Worm (Caenorhabditis elegans) whole organism, L4 larva: Measurements from ENCODE around the gene T19C3.4.

Experiments
- D1046.2 ChIP-seq: fragments of 200-800 bp; sonication (Bioruptor generic); IDR thresholded peaks from 2 replicates; pipeline ENCODE4 v1.3.6; 2022; ENCODE audit warnings: missing genetic modification characterization, missing compliant biosample characterization
- F26F4.8 ChIP-seq: fragments of 200-800 bp; sonication (Bioruptor generic); conservative IDR thresholded peaks from 2 replicates; pipeline ENCODE4 v1.3.6; 2022; ENCODE audit warnings: missing genetic modification characterization, missing compliant biosample characterization
- F37D6.2 ChIP-seq: sonication (generic microtip); optimal IDR thresholded peaks from 2 replicates; lab custom pipeline; 2016; ENCODE audit warnings: mild to moderate bottlenecking, missing genetic modification characterization, missing compliant biosample characterization
- T20F7.1 ChIP-seq: fragments of 200-800 bp; sonication (Bioruptor generic); optimal IDR thresholded peaks from 2 replicates; lab custom pipeline; 2018; ENCODE audit warnings: mild to moderate bottlenecking, missing genetic modification characterization, missing compliant biosample characterization
- Y48G9A.11 ChIP-seq: fragments of 200-800 bp; sonication (Bioruptor generic); IDR thresholded peaks from 2 replicates; pipeline ENCODE4 v1.3.6; 2022; ENCODE audit warnings: missing genetic modification reagents, missing genetic modification characterization, missing compliant biosample characterization
- ZK337.2 ChIP-seq: fragments of 200-800 bp; sonication (Bioruptor generic); IDR thresholded peaks from 2 replicates; pipeline ENCODE4 v1.3.6; 2022; ENCODE audit warnings: missing genetic modification reagents, missing genetic modification characterization, missing compliant biosample characterization
- ZK546.5 ChIP-seq, 2 experiments: sonication (generic microtip); optimal IDR thresholded peaks; 2 replicates each; lab custom pipeline; 2017; ENCODE audit warnings: missing biosample characterization in 2 of 2, missing genetic modification characterization in 2 of 2
- aha-1 ChIP-seq: fragments of 150-350 bp; peaks from one replicate; lab custom pipeline; 2014; ENCODE audit warnings: missing biosample characterization, missing genetic modification characterization
- arid-1 ChIP-seq: fragments of 200-800 bp; sonication (Bioruptor generic); conservative IDR thresholded peaks from 2 replicates; pipeline ENCODE4 v1.3.6; 2022; ENCODE audit warnings: missing genetic modification reagents, missing genetic modification characterization, missing compliant biosample characterization
- ceh-28 ChIP-seq: fragments of 150-350 bp; optimal IDR thresholded peaks from 2 replicates; lab custom pipeline; 2014; ENCODE audit warnings: missing biosample characterization, missing genetic modification reagents, missing genetic modification characterization
- daf-12 ChIP-seq: fragments of 150-350 bp; optimal IDR thresholded peaks from 2 replicates; lab custom pipeline; 2014; ENCODE audit warnings: missing biosample characterization, missing genetic modification reagents, missing genetic modification characterization
- daf-16 ChIP-seq, 3 experiments: sonication (generic microtip); optimal IDR thresholded peaks; 2 replicates each; lab custom pipeline; 2016 to 2017; ENCODE audit warnings: missing genetic modification characterization in 3 of 3, missing genetic modification reagents in 3 of 3, mild to moderate bottlenecking in 2 of 3, missing compliant biosample characterization in 2 of 3, missing biosample characterization in 1 of 3, moderate library complexity in 1 of 3
- daf-8 ChIP-seq: fragments of 200-800 bp; sonication (Bioruptor generic); IDR thresholded peaks from 2 replicates; pipeline ENCODE4 v1.3.6; 2022; ENCODE audit warnings: missing genetic modification characterization, missing compliant biosample characterization
- dpl-1 ChIP-seq: fragments of 150-350 bp; optimal IDR thresholded peaks from 2 replicates; lab custom pipeline; 2014; ENCODE audit warnings: missing biosample characterization, missing genetic modification reagents, missing genetic modification characterization
- dve-1 ChIP-seq: sonication (generic microtip); optimal IDR thresholded peaks from 2 replicates; lab custom pipeline; 2017; ENCODE audit warnings: antibody characterized with exemption, mild to moderate bottlenecking, missing genetic modification characterization, missing compliant biosample characterization; ENCODE audit not compliant: insufficient read depth
- egl-27 ChIP-seq: sonication (generic microtip); optimal IDR thresholded peaks from 3 replicates; lab custom pipeline; 2017; ENCODE audit warnings: missing biosample characterization, missing genetic modification reagents, missing genetic modification characterization
- fkh-10 ChIP-seq: fragments of 150-350 bp; optimal IDR thresholded peaks from 2 replicates; lab custom pipeline; 2014; ENCODE audit warnings: missing biosample characterization, missing genetic modification reagents, missing genetic modification characterization
- fos-1 ChIP-seq: fragments of 150-350 bp; optimal IDR thresholded peaks from 2 replicates; lab custom pipeline; 2014; ENCODE audit warnings: missing biosample characterization, missing genetic modification characterization
- gei-8 ChIP-seq: fragments of 200-800 bp; sonication (Bioruptor generic); optimal IDR thresholded peaks from 2 replicates; lab custom pipeline; 2018; ENCODE audit warnings: mild to moderate bottlenecking, missing genetic modification characterization, missing compliant biosample characterization
- hif-1 ChIP-seq, 2 experiments: sonication (generic microtip); optimal IDR thresholded peaks; 2 replicates each; lab custom pipeline; 2016 to 2017; ENCODE audit warnings: missing compliant biosample characterization in 2 of 2, missing genetic modification characterization in 2 of 2, missing genetic modification reagents in 2 of 2, missing genotype in 2 of 2, mild to moderate bottlenecking in 1 of 2
- hlh-11 ChIP-seq: fragments of 200-800 bp; sonication (Bioruptor generic); optimal IDR thresholded peaks from 2 replicates; lab custom pipeline; 2018; ENCODE audit warnings: mild to moderate bottlenecking, missing genetic modification characterization, missing compliant biosample characterization
- lin-1 ChIP-seq: fragments of 200-800 bp; sonication (Bioruptor generic); IDR thresholded peaks from 2 replicates; pipeline ENCODE4 v1.3.6; 2022; ENCODE audit warnings: missing genetic modification reagents, missing genetic modification characterization, missing compliant biosample characterization
- lin-13 ChIP-seq: fragments of 150-350 bp; optimal IDR thresholded peaks from 2 replicates; lab custom pipeline; 2014; ENCODE audit warnings: missing biosample characterization, missing genetic modification reagents, missing genetic modification characterization
- lin-29 ChIP-seq: fragments of 200-800 bp; sonication (Bioruptor generic); IDR thresholded peaks from 2 replicates; pipeline ENCODE4 v1.3.6; 2022; ENCODE audit warnings: missing genetic modification reagents, missing genetic modification characterization, missing compliant biosample characterization
- lin-38 ChIP-seq: fragments of 200-800 bp; sonication (Bioruptor generic); IDR thresholded peaks from 2 replicates; pipeline ENCODE4 v1.3.6; 2022; ENCODE audit warnings: missing genetic modification reagents, missing genetic modification characterization, missing compliant biosample characterization
- lir-3 ChIP-seq: sonication (generic microtip); optimal IDR thresholded peaks from 2 replicates; lab custom pipeline; 2016; ENCODE audit warnings: mild to moderate bottlenecking, missing genetic modification characterization, missing compliant biosample characterization
- lsy-2 ChIP-seq, 2 experiments: fragments of 150-350 bp in 1 of 2; sonication (generic microtip) in 1 of 2; optimal IDR thresholded peaks; 2 replicates each; lab custom pipeline; 2014 to 2017; ENCODE audit warnings: missing biosample characterization in 2 of 2, missing genetic modification characterization in 2 of 2
- madf-5 ChIP-seq, 2 experiments: fragments of 200-800 bp; sonication (Bioruptor generic); IDR thresholded peaks; 2 replicates each; pipeline ENCODE4 v1.3.6; 2022; ENCODE audit warnings: missing compliant biosample characterization in 2 of 2, missing genetic modification characterization in 2 of 2
- mdl-1 ChIP-seq, 2 experiments: fragments of 150-350 bp in 1 of 2; sonication (generic microtip) in 1 of 2; optimal IDR thresholded peaks; 2 replicates each; lab custom pipeline; 2014 to 2017; ENCODE audit warnings: missing biosample characterization in 2 of 2, missing genetic modification characterization in 2 of 2
- mes-2 ChIP-seq: sonication (generic microtip); optimal IDR thresholded peaks from 2 replicates; lab custom pipeline; 2016; ENCODE audit warnings: missing genotype, mild to moderate bottlenecking, missing genetic modification characterization, missing compliant biosample characterization; ENCODE audit not compliant: poor library complexity, severe bottlenecking
- nhr-10 ChIP-seq: fragments of 150-350 bp; optimal IDR thresholded peaks from 2 replicates; lab custom pipeline; 2014; ENCODE audit warnings: missing biosample characterization, missing genetic modification characterization
- nhr-102 ChIP-seq: sonication (generic microtip); optimal IDR thresholded peaks from 2 replicates; lab custom pipeline; 2016; ENCODE audit warnings: mild to moderate bottlenecking, missing genetic modification characterization, moderate library complexity, missing compliant biosample characterization
- nhr-41 ChIP-seq: fragments of 200-800 bp; sonication (Bioruptor generic); IDR thresholded peaks from 2 replicates; pipeline ENCODE4 v1.3.6; 2022; ENCODE audit warnings: missing genetic modification reagents, missing genetic modification characterization, missing compliant biosample characterization
- nhr-48 ChIP-seq: sonication (generic microtip); optimal IDR thresholded peaks from 2 replicates; lab custom pipeline; 2016; ENCODE audit warnings: mild to moderate bottlenecking, missing genetic modification characterization, missing compliant biosample characterization
- nhr-6 ChIP-seq: fragments of 150-350 bp; optimal IDR thresholded peaks from 2 replicates; lab custom pipeline; 2014; ENCODE audit warnings: missing biosample characterization, missing genetic modification characterization
- nhr-77 ChIP-seq: fragments of 150-350 bp; optimal IDR thresholded peaks from 2 replicates; lab custom pipeline; 2014; ENCODE audit warnings: missing biosample characterization, missing genetic modification characterization
- pha-4 ChIP-seq, 2 experiments: fragments of 150-350 bp in 1 of 2; fragments of 200-800 bp in 1 of 2; sonication (Bioruptor generic) in 1 of 2; IDR thresholded peaks in 1 of 2; optimal IDR thresholded peaks in 1 of 2; 2 replicates each; pipeline versions ENCODE4 v1.3.6 to Lab custom; 2014 to 2022; ENCODE audit warnings: missing genetic modification characterization in 2 of 2, missing genetic modification reagents in 2 of 2, missing biosample characterization in 1 of 2, missing compliant biosample characterization in 1 of 2
- php-3 ChIP-seq: fragments of 200-800 bp; sonication (Bioruptor generic); IDR thresholded peaks from 2 replicates; pipeline ENCODE4 v1.3.6; 2022; ENCODE audit warnings: missing genetic modification reagents, missing genetic modification characterization, missing compliant biosample characterization
- pqm-1 ChIP-seq: sonication (generic microtip); optimal IDR thresholded peaks from 2 replicates; lab custom pipeline; 2017; ENCODE audit warnings: missing biosample characterization, missing genetic modification characterization
- rbr-2 ChIP-seq: sonication (generic microtip); optimal IDR thresholded peaks from 2 replicates; lab custom pipeline; 2016; ENCODE audit warnings: missing genotype, missing genetic modification characterization, missing compliant biosample characterization
- set-16 ChIP-seq: fragments of 200-800 bp; sonication (Bioruptor generic); IDR thresholded peaks from 2 replicates; pipeline ENCODE4 v1.3.6; 2022; ENCODE audit warnings: missing genetic modification reagents, missing genetic modification characterization, missing compliant biosample characterization
- zag-1 ChIP-seq: fragments of 150-350 bp; optimal IDR thresholded peaks from 2 replicates; lab custom pipeline; 2014; ENCODE audit warnings: missing biosample characterization, missing genetic modification characterization
- zfp-3 ChIP-seq: fragments of 200-800 bp; sonication (Bioruptor generic); conservative IDR thresholded peaks from 2 replicates; pipeline ENCODE4 v1.3.6; 2022; ENCODE audit warnings: missing genetic modification reagents, missing genetic modification characterization, missing compliant biosample characterization
- zip-11 ChIP-seq: fragments of 200-800 bp; sonication (Bioruptor generic); IDR thresholded peaks from 2 replicates; pipeline ENCODE4 v1.3.6; 2022; ENCODE audit warnings: missing genetic modification characterization, missing compliant biosample characterization
- ztf-7 ChIP-seq: fragments of 150-350 bp; optimal IDR thresholded peaks from 2 replicates; lab custom pipeline; 2014; ENCODE audit warnings: missing biosample characterization, missing genetic modification characterization

T19C3.4 gene

DNA sequence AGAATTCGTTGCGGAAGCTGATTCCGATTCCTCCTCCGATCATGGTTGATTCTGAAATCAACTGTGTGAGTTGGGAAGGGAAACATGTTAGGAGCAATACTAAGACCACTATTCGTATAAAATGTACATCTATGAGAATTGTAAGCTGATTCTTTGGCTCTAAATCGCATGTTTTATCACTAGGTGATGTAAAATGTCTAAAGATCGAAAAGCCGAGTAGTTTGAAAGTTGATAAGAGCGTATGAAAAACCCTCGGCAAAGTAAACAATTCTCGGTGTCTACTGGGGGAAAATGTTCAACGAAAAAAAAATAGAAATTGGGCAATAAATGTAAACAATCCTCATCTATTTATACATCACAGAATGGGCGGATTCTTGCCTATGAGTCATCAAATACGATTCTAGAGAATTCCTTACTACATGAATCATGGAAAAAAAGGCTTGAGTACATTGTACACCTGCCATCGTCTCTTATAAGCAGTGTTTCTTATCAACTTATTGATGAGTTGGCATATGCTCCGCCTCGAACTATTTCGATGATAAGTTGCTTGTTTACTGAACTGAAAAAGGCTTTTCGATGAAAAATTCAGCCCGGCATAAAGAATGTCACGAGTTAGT is 19.6 kb downstream of the T19C3.4 start, which contains the start of gene lec-6 (continued):
- TF ChIP-seq arid-1 = no peak
- TF ChIP-seq nhr-48 (tag; lab: Kevin White, UChicago) = peak; percentile 90
- TF ChIP-seq lin-29 (GFP tag; lab: Robert Waterston, UW) = no peak
- TF ChIP-seq lsy-2 (tag; optimal IDR thresholded peaks at IDR 0.05; lab: Kevin White, UChicago) = peak in 1 of 2 experiments; percentile 56
- TF ChIP-seq lin-38 = 0 out of 2 replicates have a peak, but pooled peaks have one; percentile 29
- no peak for TF ChIP-seq ceh-28
- TF ChIP-seq lin-1 (GFP tag; lab: Robert Waterston, UW) = peak; percentile 84
- TF ChIP-seq hif-1 (tag; optimal IDR thresholded peaks at IDR 0.05; lab: Kevin White, UChicago) = no peak
- no peak for TF ChIP-seq ZK337.2 (GFP tag; lab: Robert Waterston, UW)
- TF ChIP-seq T20F7.1 (GFP tag; lab: Kevin White, UChicago) = peak; percentile 61
- TF ChIP-seq nhr-41 (GFP tag; lab: Robert Waterston, UW) = no peak
- no peak for TF ChIP-seq daf-8 (GFP tag; lab: Robert Waterston, UW)
- peak; percentile 77 for TF ChIP-seq pqm-1 (tag; lab: Kevin White, UChicago)
- TF ChIP-seq mdl-1 (tag; optimal IDR thresholded peaks at IDR 0.05; lab: Kevin White, UChicago) = peak in 1 of 2 experiments; percentile 8
- no peak for TF ChIP-seq fkh-10 (GFP tag; lab: Kevin White, UChicago)
- peak; percentile 89 for TF ChIP-seq php-3 (GFP tag; lab: Robert Waterston, UW)
- no peak for TF ChIP-seq nhr-6
- TF ChIP-seq daf-16 (GFP tag; optimal IDR thresholded peaks at IDR 0.05; lab: Kevin White, UChicago) = peak in 1 of 2 experiments; percentile 96
- TF ChIP-seq daf-16 (tag; optimal IDR thresholded peaks at IDR 0.05; lab: Kevin White, UChicago) = peak; percentile 100
- no peak for TF ChIP-seq ZK546.5 (tag; optimal IDR thresholded peaks at IDR 0.05; lab: Kevin White, UChicago)
- TF ChIP-seq mes-2 (tag; lab: Kevin White, UChicago) = peak; percentile 54
- TF ChIP-seq set-16 (GFP tag; lab: Robert Waterston, UW) = 0 out of 2 replicates have a peak, but pooled peaks have one; percentile 0
- peak; percentile 6 for TF ChIP-seq lin-13 (GFP tag; lab: Kevin White, UChicago)
- TF ChIP-seq daf-12 (tag; lab: Kevin White, UChicago) = no peak
- TF ChIP-seq F26F4.8 (GFP tag; lab: Robert Waterston, UW) = no peak
- peak; percentile 91 for TF ChIP-seq hlh-11

DNA sequence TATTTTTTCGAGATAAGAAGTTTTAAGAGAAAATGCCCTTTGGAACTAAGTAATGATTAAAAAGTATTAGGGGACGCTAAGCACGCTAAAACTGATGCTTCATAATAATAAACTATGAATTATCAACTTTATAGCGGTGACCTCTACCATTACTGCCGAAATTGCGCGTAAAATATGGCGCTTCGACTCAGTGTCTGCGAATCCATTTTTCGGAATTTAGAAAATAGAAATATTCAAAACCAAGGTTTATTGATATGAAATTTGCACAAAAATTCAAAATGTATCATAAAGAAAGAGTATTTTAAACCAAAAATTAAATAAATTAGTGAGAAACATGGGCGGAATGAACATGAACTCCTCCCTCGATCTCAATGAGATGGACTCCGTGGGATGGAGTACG is 20.8 kb downstream of the T19C3.4 start:
- TF ChIP-seq lsy-2 (tag; optimal IDR thresholded peaks at IDR 0.05; lab: Kevin White, UChicago) = no peak
- TF ChIP-seq zip-11 = no peak
- peak; percentile 23 for TF ChIP-seq aha-1 (tag; lab: Kevin White, UChicago)
- TF ChIP-seq pha-4 (GFP tag; IDR thresholded peaks at IDR 0.05; lab: Robert Waterston, UW) = 0 out of 2 replicates have a peak, but pooled peaks have one; percentile 35
- TF ChIP-seq pha-4 (tag; optimal IDR thresholded peaks at IDR 0.05; lab: Kevin White, UChicago) = no peak
- TF ChIP-seq madf-5 (GFP tag; IDR thresholded peaks at IDR 0.05; lab: Robert Waterston, UW) = no peak
- TF ChIP-seq hlh-11 = peak; percentile 18
- TF ChIP-seq dve-1 = peak; percentile 70
- TF ChIP-seq F37D6.2 (tag; lab: Kevin White, UChicago) = no peak
- TF ChIP-seq ztf-7 (tag; lab: Kevin White, UChicago) = no peak
- no peak for TF ChIP-seq arid-1
- TF ChIP-seq nhr-10 (tag; lab: Kevin White, UChicago) = peak; percentile 1
- TF ChIP-seq php-3 (GFP tag; lab: Robert Waterston, UW) = no peak
- peak; percentile 27 for TF ChIP-seq nhr-77 (tag; lab: Kevin White, UChicago)
- TF ChIP-seq nhr-102 (tag; lab: Kevin White, UChicago) = peak; percentile 23
- no peak for TF ChIP-seq mdl-1 (tag; optimal IDR thresholded peaks at IDR 0.05; lab: Kevin White, UChicago)
- no peak for TF ChIP-seq gei-8 (GFP tag; lab: Kevin White, UChicago)
- no peak for TF ChIP-seq daf-16 (GFP tag; optimal IDR thresholded peaks at IDR 0.05; lab: Kevin White, UChicago)
- peak; percentile 72 for TF ChIP-seq daf-16 (tag; optimal IDR thresholded peaks at IDR 0.05; lab: Kevin White, UChicago)
- no peak for TF ChIP-seq D1046.2 (GFP tag; lab: Robert Waterston, UW)
- TF ChIP-seq egl-27 (tag; lab: Kevin White, UChicago) = no peak
- TF ChIP-seq F26F4.8 (GFP tag; lab: Robert Waterston, UW) = no peak
- no peak for TF ChIP-seq lir-3 (tag; lab: Kevin White, UChicago)
- TF ChIP-seq zfp-3 (GFP tag; lab: Robert Waterston, UW) = 0 out of 2 replicates have a peak, but pooled peaks have one; percentile 52
- TF ChIP-seq dpl-1 (GFP tag; lab: Kevin White, UChicago) = no peak
- no peak for TF ChIP-seq Y48G9A.11 (GFP tag; lab: Robert Waterston, UW)
- no peak for TF ChIP-seq fos-1 (tag; lab: Kevin White, UChicago)
- TF ChIP-seq zag-1 = no peak
- no peak for TF ChIP-seq rbr-2 (tag; lab: Kevin White, UChicago)
- TF ChIP-seq set-16 (GFP tag; lab: Robert Waterston, UW) = no peak
- peak; percentile 31 for TF ChIP-seq mes-2 (tag; lab: Kevin White, UChicago)
